Worm (Caenorhabditis elegans): Measurements from ENCODE around the gene F09E5.14.

Gene F09E5.14

DNA sequence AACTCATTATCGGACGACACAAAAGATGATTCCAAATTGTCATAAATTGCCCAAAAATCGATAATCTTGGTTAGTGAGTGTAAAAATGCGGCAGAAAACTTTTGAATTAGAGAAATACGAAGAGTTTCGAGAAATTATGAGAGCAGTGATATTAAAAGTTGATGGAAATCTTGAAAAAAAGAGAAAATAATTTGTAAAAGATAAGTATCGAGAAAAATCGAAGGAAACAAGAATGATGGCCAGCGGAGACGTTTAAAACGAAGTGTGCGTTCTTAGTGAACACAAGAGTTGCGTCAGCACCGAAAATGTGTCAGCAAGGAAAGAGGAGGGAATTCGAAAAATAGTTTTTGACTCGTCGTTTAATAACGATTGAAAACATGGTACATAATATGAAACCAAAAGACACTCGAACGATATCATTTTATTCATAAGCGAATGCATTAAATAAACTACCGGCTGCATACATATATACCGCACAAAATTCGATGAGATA is 45.2 kb upstream of the F09E5.14 start, which contains the start of gene ndx-6 (continued):
- TF ChIP-seq Y53G8AR.9 (GFP tag; conservative IDR thresholded peaks at IDR 0.05) = peak; percentile 78
- TF ChIP-seq madf-8 (GFP tag; conservative IDR thresholded peaks at IDR 0.05) = no peak
- no peak for TF ChIP-seq ztf-28 (GFP tag; IDR thresholded peaks at IDR 0.05)
- no peak for TF ChIP-seq B0261.1 (tag; optimal IDR thresholded peaks at IDR 0.05)
- TF ChIP-seq nhr-80 (tag; optimal IDR thresholded peaks at IDR 0.05) = peak; percentile 40
- TF ChIP-seq ceh-27 (GFP tag; optimal IDR thresholded peaks at IDR 0.05) = peak; percentile 46
- no peak for TF ChIP-seq T07F8.4 (tag; optimal IDR thresholded peaks at IDR 0.05)
- TF ChIP-seq tbx-9 (tag; optimal IDR thresholded peaks at IDR 0.05; ENCODE audit: borderline replicate concordance) = no peak
- no peak for TF ChIP-seq aptf-3 (GFP tag; IDR thresholded peaks at IDR 0.05)
- 0 out of 2 replicates have a peak, but pooled peaks have one; percentile 51 for TF ChIP-seq Y95B8A.8 (GFP tag; IDR thresholded peaks at IDR 0.05)
- TF ChIP-seq pha-4 (tag; optimal IDR thresholded peaks at IDR 0.05) = peak; percentile 50
- TF ChIP-seq lin-26 (GFP tag; IDR thresholded peaks at IDR 0.05) = no peak
- no peak for TF ChIP-seq nfya-1 (tag; optimal IDR thresholded peaks at IDR 0.05; ENCODE audit: borderline replicate concordance, insufficient read depth)
- no peak for TF ChIP-seq F52B5.7 (tag; optimal IDR thresholded peaks at IDR 0.05)
- TF ChIP-seq efl-1 (GFP tag; optimal IDR thresholded peaks at IDR 0.05) = peak; percentile 85
- TF ChIP-seq him-1 (tag; optimal IDR thresholded peaks at IDR 0.05) = no peak
- TF ChIP-seq mel-28 (tag; optimal IDR thresholded peaks at IDR 0.05; ENCODE audit: borderline replicate concordance) = no peak
- peak; percentile 77 for TF ChIP-seq attf-5 (GFP tag; optimal IDR thresholded peaks at IDR 0.05)
- TF ChIP-seq hmg-20 (GFP tag; IDR thresholded peaks at IDR 0.05) = 0 out of 2 replicates have a peak, but pooled peaks have one; percentile 13
- no peak for TF ChIP-seq sptf-2 (GFP tag; optimal IDR thresholded peaks at IDR 0.05)
- TF ChIP-seq pbrm-1 (GFP tag; IDR thresholded peaks at IDR 0.05) = peak; percentile 52; the same call in 1 of the 2 replicates
- TF ChIP-seq Y56A3A.18 (GFP tag; IDR thresholded peaks at IDR 0.05) = no peak
- peak; percentile 61; the same call in 1 of the 2 replicates for TF ChIP-seq K11D2.4 (GFP tag; IDR thresholded peaks at IDR 0.05)
- no peak for TF ChIP-seq ceh-79 (tag; optimal IDR thresholded peaks at IDR 0.05)
- no peak for TF ChIP-seq F10E7.11 (tag; optimal IDR thresholded peaks at IDR 0.05)
- TF ChIP-seq dox-1 (GFP tag; IDR thresholded peaks at IDR 0.05) = peak; percentile 67
- peak; percentile 26 for TF ChIP-seq xnd-1 (tag; optimal IDR thresholded peaks at IDR 0.05)
- TF ChIP-seq atf-7 (tag; optimal IDR thresholded peaks at IDR 0.05) = no peak
- no peak for TF ChIP-seq zim-3 (tag; optimal IDR thresholded peaks at IDR 0.05)
- TF ChIP-seq lin-54 (GFP tag; optimal IDR thresholded peaks at IDR 0.05) = peak; percentile 98
- no peak for TF ChIP-seq dpff-1 (tag; optimal IDR thresholded peaks at IDR 0.05)
- TF ChIP-seq hlh-26 (GFP tag; conservative IDR thresholded peaks at IDR 0.05) = no peak
- TF ChIP-seq T26A5.8 (tag; optimal IDR thresholded peaks at IDR 0.05) = no peak
- TF ChIP-seq nfyb-1 (GFP tag; IDR thresholded peaks at IDR 0.05) = peak; percentile 77; the same call in 1 of the 2 replicates
- TF ChIP-seq egrh-3 (GFP tag; IDR thresholded peaks at IDR 0.05) = no peak
- TF ChIP-seq ets-4 (GFP tag; optimal IDR thresholded peaks at IDR 0.05) = no peak
- TF ChIP-seq F55B11.4 (tag; optimal IDR thresholded peaks at IDR 0.05; ENCODE audit: borderline replicate concordance, insufficient read depth) = no peak
- TF ChIP-seq snpc-1.3 (tag; optimal IDR thresholded peaks at IDR 0.05; ENCODE audit: insufficient read depth) = peak; percentile 5
- peak; percentile 38 for TF ChIP-seq athp-1 (tag; optimal IDR thresholded peaks at IDR 0.05)
- peak; percentile 73 for TF ChIP-seq madf-6 (GFP tag; IDR thresholded peaks at IDR 0.05)
- no peak for TF ChIP-seq Y79H2A.3 (GFP tag; conservative IDR thresholded peaks at IDR 0.05)
- no peak for TF ChIP-seq gei-17 (GFP tag; optimal IDR thresholded peaks at IDR 0.05)
- peak; percentile 92 for TF ChIP-seq dpl-1 (GFP tag; optimal IDR thresholded peaks at IDR 0.05)
- no peak for TF ChIP-seq unc-62 (GFP tag; optimal IDR thresholded peaks at IDR 0.05)
- no peak for TF ChIP-seq F39B2.1 (GFP tag; IDR thresholded peaks at IDR 0.05)
- no peak for TF ChIP-seq F22D6.2 (tag; optimal IDR thresholded peaks at IDR 0.05)
- peak; percentile 80 for TF ChIP-seq lin-40 (tag; optimal IDR thresholded peaks at IDR 0.05)
- TF ChIP-seq snpc-3.4 (tag; optimal IDR thresholded peaks at IDR 0.05) = peak; percentile 40
- TF ChIP-seq ztf-18 (tag; optimal IDR thresholded peaks at IDR 0.05) = peak; percentile 95

All from whole organism, young adult.